Fruit fly (Drosophila melanogaster) whole organism, prepupa: ENCODE measurements around the gene Hand.

Experiments
- CG10631 ChIP-seq: fragments of 200-800 bp; sonication (Bioruptor generic); optimal IDR thresholded peaks from 2 replicates; lab custom pipeline; 2016; ENCODE audit warnings: missing biosample characterization, missing genetic modification characterization
- CG11294 ChIP-seq: fragments of 200-800 bp; sonication (Bioruptor generic); IDR thresholded peaks from 2 replicates; pipeline ENCODE4 v1.3.6; 2022; ENCODE audit warnings: missing biosample characterization, missing genetic modification characterization
- CG32006 ChIP-seq: fragments of 200-800 bp; sonication (Bioruptor generic); optimal IDR thresholded peaks from 3 replicates; lab custom pipeline; 2017; ENCODE audit warnings: missing biosample characterization, mild to moderate bottlenecking, missing genetic modification characterization
- Hr38 ChIP-seq: sonication (Bioruptor generic); optimal IDR thresholded peaks from 2 replicates; lab custom pipeline; 2016; ENCODE audit warnings: missing biosample characterization, missing genetic modification characterization
- Met ChIP-seq: fragments of 200-800 bp; sonication (Bioruptor generic); optimal IDR thresholded peaks from 3 replicates; lab custom pipeline; 2016; ENCODE audit warnings: missing biosample characterization, missing genetic modification characterization
- Smox ChIP-seq: fragments of 200-800 bp; sonication (Bioruptor generic); optimal IDR thresholded peaks from 3 replicates; lab custom pipeline; 2016; ENCODE audit warnings: missing biosample characterization, missing genetic modification characterization

DNA sequence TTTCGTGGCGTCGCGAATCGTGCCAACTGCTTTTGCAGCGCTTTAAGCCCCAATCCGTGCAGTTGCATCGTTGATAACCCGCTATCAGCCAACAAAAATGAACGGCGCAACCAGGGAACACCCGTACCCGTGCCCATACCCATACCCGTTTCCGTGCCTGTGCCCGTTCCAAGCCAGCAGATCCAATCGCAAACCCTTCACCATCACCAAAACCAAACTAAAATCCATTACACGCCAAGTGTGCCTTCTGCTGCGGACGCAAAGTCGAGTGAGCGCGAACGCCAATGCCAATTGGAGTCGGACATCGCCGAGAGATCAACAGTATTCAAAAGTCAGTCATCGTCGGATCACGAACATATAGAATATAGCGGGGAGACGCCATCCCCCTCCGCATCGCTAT, 39.0 kb upstream of the Hand start:
- TF ChIP-seq Hr38 (GFP tag; lab: Kevin White, UChicago) (no peak), CG11294 (GFP tag; lab: Robert Waterston, UW) (no peak), Met (GFP tag; lab: Kevin White, UChicago) (no peak), CG10631 (no peak), CG32006 (no peak), Smox (no peak)
